Fruit fly (Drosophila melanogaster): ENCODE results near the gene CG1951.
A peak's percentile ranks its signal among the peaks of the same experiment; 100 is the strongest.

CG1951 gene

DNA sequence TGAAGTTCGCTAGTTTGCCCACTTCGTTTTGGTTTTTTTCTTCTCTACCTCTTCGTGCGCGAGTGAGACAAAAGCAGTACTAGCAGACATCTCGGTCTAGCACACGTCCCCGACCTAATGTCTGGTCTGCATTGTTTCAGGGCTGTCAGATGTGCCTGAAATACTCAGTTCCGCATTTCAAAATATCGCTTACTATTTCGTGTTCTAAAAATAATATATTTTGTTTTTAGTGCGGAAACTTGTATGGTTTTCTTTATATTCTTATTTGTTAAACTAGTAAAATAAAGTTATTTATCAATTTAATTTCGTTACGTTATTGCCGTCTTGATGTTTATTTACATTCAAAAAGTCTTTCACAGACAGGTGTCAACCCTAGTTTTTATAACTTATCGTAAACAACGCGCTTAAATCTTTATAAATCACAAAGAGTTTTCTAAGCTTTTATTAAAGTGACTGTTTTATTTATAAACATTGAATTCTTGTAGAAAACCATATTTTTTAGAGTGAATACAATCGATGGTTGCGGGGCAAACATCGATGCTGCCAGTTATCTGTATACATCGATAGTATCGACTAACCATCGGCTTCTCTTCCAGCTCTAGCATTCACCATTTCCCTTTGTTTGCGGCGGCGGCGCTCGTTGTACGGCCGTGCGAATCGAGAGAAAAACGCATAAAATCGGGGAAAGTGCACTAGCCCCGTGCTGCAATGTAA lies 36.3 kb downstream of the CG1951 start:
- TF ChIP-seq Clk (GFP tag; optimal IDR thresholded peaks at IDR 0.05) (peak; percentile 57), CG7101 (tag; optimal IDR thresholded peaks at IDR 0.05) (peak; percentile 85), CG5204 (GFP tag; optimal IDR thresholded peaks at IDR 0.05) (peak; percentile 82), Crg-1 (GFP tag; optimal IDR thresholded peaks at IDR 0.05) (peak; percentile 37), tj (GFP tag; optimal IDR thresholded peaks at IDR 0.05) (peak; percentile 86), CG12768 (GFP tag; optimal IDR thresholded peaks at IDR 0.05) (peak; percentile 83), toe (GFP tag; optimal IDR thresholded peaks at IDR 0.05) (peak; percentile 82), Hr96 (GFP tag; optimal IDR thresholded peaks at IDR 0.05) (peak; percentile 73), kay (GFP tag; ENCODE audit: borderline replicate concordance) (no peak), CG11617 (GFP tag; optimal IDR thresholded peaks at IDR 0.05) (peak; percentile 91), pad (GFP tag; optimal IDR thresholded peaks at IDR 0.05) (peak; percentile 71), CG33017 (tag; optimal IDR thresholded peaks at IDR 0.05) (peak; percentile 84), CG7045 (GFP tag; optimal IDR thresholded peaks at IDR 0.05) (peak; percentile 77), bab1 (GFP tag; optimal IDR thresholded peaks at IDR 0.05) (peak; percentile 69), cic (GFP tag; optimal IDR thresholded peaks at IDR 0.05) (no peak), ovo (GFP tag; optimal IDR thresholded peaks at IDR 0.05) (peak; percentile 26), Mnt (GFP tag; optimal IDR thresholded peaks at IDR 0.05) (peak; percentile 53), CG14711 (tag; optimal IDR thresholded peaks at IDR 0.05) (peak; percentile 95), cnc (optimal IDR thresholded peaks at IDR 0.05) (no peak), CG1620 (GFP tag; optimal IDR thresholded peaks at IDR 0.05) (peak; percentile 35)

dm6 chr3R:29063921-29064460 lies 37.0 kb downstream of the CG1951 start:
- TF ChIP-seq ovo (GFP tag; optimal IDR thresholded peaks at IDR 0.05) (no peak), cnc (optimal IDR thresholded peaks at IDR 0.05) (no peak), pad (GFP tag; optimal IDR thresholded peaks at IDR 0.05) (no peak), CG11617 (GFP tag; optimal IDR thresholded peaks at IDR 0.05) (no peak), CG1620 (GFP tag; optimal IDR thresholded peaks at IDR 0.05) (no peak), toe (GFP tag; optimal IDR thresholded peaks at IDR 0.05) (no peak), CG12768 (GFP tag; optimal IDR thresholded peaks at IDR 0.05) (no peak), cic (GFP tag; optimal IDR thresholded peaks at IDR 0.05) (no peak), CG14711 (tag; optimal IDR thresholded peaks at IDR 0.05) (no peak), CG5204 (GFP tag; optimal IDR thresholded peaks at IDR 0.05) (no peak)

DNA sequence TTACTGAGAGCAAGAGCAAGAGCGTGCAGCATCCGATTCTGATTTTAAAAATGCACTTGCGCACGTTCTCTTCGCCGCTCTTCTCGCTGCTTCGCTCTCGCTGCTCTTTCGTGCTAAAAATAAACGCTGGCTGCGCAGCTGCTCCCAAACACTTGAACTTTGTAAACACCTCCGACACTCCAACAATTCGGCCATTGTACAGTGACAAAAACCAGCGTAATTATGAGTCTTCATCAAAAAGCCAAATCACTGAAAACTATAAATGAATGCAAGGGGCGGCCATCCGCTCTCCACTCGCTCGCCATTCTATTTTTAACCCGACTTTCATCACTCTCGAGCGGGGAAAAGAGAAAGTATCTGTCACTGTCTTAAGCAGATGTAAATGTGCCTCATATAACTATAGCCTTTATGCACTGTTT lies 37.7 kb downstream of the CG1951 start:
- TF ChIP-seq CG1620 (GFP tag; optimal IDR thresholded peaks at IDR 0.05) (no peak), CG5204 (GFP tag; optimal IDR thresholded peaks at IDR 0.05) (no peak), CG33017 (tag; optimal IDR thresholded peaks at IDR 0.05) (no peak), Mnt (GFP tag; optimal IDR thresholded peaks at IDR 0.05) (no peak), pad (GFP tag; optimal IDR thresholded peaks at IDR 0.05) (no peak), CG7101 (tag; optimal IDR thresholded peaks at IDR 0.05) (no peak), cnc (optimal IDR thresholded peaks at IDR 0.05) (no peak), bab1 (GFP tag; optimal IDR thresholded peaks at IDR 0.05) (no peak), CG12768 (GFP tag; optimal IDR thresholded peaks at IDR 0.05) (peak; percentile 1), Crg-1 (GFP tag; optimal IDR thresholded peaks at IDR 0.05) (no peak), CG7045 (GFP tag; optimal IDR thresholded peaks at IDR 0.05) (peak; percentile 15), Clk (GFP tag; optimal IDR thresholded peaks at IDR 0.05) (peak; percentile 24)

- TF ChIP-seq pad (GFP tag; optimal IDR thresholded peaks at IDR 0.05) (peak; percentile 7), CG11617 (GFP tag; optimal IDR thresholded peaks at IDR 0.05) (no peak), cic (GFP tag; optimal IDR thresholded peaks at IDR 0.05) (peak; percentile 69), Hr96 (GFP tag; optimal IDR thresholded peaks at IDR 0.05) (no peak), tj (GFP tag; optimal IDR thresholded peaks at IDR 0.05) (no peak), CG14711 (tag; optimal IDR thresholded peaks at IDR 0.05) (no peak), toe (GFP tag; optimal IDR thresholded peaks at IDR 0.05) (no peak), cnc (optimal IDR thresholded peaks at IDR 0.05) (no peak), CG33017 (tag; optimal IDR thresholded peaks at IDR 0.05) (no peak), Mnt (GFP tag; optimal IDR thresholded peaks at IDR 0.05) (peak; percentile 32), CG12768 (GFP tag; optimal IDR thresholded peaks at IDR 0.05) (no peak), CG7101 (tag; optimal IDR thresholded peaks at IDR 0.05) (no peak), Clk (GFP tag; optimal IDR thresholded peaks at IDR 0.05) (no peak), bab1 (GFP tag; optimal IDR thresholded peaks at IDR 0.05) (no peak), kay (GFP tag; ENCODE audit: borderline replicate concordance) (no peak), ovo (GFP tag; optimal IDR thresholded peaks at IDR 0.05) (peak; percentile 65), CG1620 (GFP tag; optimal IDR thresholded peaks at IDR 0.05) (no peak), Crg-1 (GFP tag; optimal IDR thresholded peaks at IDR 0.05) (peak; percentile 63), CG5204 (GFP tag; optimal IDR thresholded peaks at IDR 0.05) (no peak), CG7045 (GFP tag; optimal IDR thresholded peaks at IDR 0.05) (no peak)
Measured at dm6 chr3R:29066285-29066684, 39.2 kb downstream of the CG1951 start.

DNA sequence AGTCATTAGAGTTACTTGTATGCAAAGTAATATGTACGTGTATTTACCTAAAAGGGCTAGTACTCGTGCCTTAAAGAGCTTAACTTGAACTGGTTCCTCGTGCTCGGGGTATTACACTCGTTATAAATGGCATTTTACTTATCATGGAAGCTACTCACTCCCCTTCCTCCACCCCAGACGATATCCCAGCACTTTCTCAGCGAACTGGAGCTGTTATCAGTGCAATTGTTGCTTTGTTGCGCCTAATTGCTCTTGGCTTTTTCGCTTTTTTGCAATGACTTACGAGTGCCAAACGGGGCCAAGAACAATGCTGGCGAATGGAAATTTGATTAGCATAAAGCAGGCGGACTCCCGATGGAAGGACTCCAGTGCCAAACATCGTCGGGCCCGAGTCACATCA lies 40.1 kb downstream of the CG1951 start:
- TF ChIP-seq ovo (GFP tag; optimal IDR thresholded peaks at IDR 0.05): no peak
- peak; percentile 28 for TF ChIP-seq cic (GFP tag; optimal IDR thresholded peaks at IDR 0.05)
- no peak for TF ChIP-seq CG11617 (GFP tag; optimal IDR thresholded peaks at IDR 0.05)
- TF ChIP-seq bab1 (GFP tag; optimal IDR thresholded peaks at IDR 0.05): no peak
- no peak for TF ChIP-seq pad (GFP tag; optimal IDR thresholded peaks at IDR 0.05)
- no peak for TF ChIP-seq toe (GFP tag; optimal IDR thresholded peaks at IDR 0.05)
- TF ChIP-seq Crg-1 (GFP tag; optimal IDR thresholded peaks at IDR 0.05): no peak
- TF ChIP-seq CG1620 (GFP tag; optimal IDR thresholded peaks at IDR 0.05): no peak
- no peak for TF ChIP-seq tj (GFP tag; optimal IDR thresholded peaks at IDR 0.05)
- TF ChIP-seq Mnt (GFP tag; optimal IDR thresholded peaks at IDR 0.05): peak; percentile 69
- no peak for TF ChIP-seq CG14711 (tag; optimal IDR thresholded peaks at IDR 0.05)
- TF ChIP-seq CG12768 (GFP tag; optimal IDR thresholded peaks at IDR 0.05): peak; percentile 1
- peak; percentile 2 for TF ChIP-seq CG33017 (tag; optimal IDR thresholded peaks at IDR 0.05)
- TF ChIP-seq kay (GFP tag; ENCODE audit: borderline replicate concordance): no peak
- no peak for TF ChIP-seq CG7101 (tag; optimal IDR thresholded peaks at IDR 0.05)
- TF ChIP-seq Hr96 (GFP tag; optimal IDR thresholded peaks at IDR 0.05): no peak
- no peak for TF ChIP-seq Clk (GFP tag; optimal IDR thresholded peaks at IDR 0.05)
- no peak for TF ChIP-seq cnc (optimal IDR thresholded peaks at IDR 0.05)
